Worm (Caenorhabditis elegans): ENCODE results near the gene K09C8.7.

K09C8.7 gene

ce11 chrX:10970629-10971028 is 19.4 kb upstream of the K09C8.7 start, which contains the start of gene K09C8.8:
TSS of gene K09C8.8 (plus strand) at chrX:10970929.
- TF ChIP-seq ztf-25 (GFP tag; IDR thresholded peaks at IDR 0.05) = no peak
- TF ChIP-seq ztf-28 (GFP tag; IDR thresholded peaks at IDR 0.05) = no peak
- no peak for TF ChIP-seq F55B11.4 (tag; optimal IDR thresholded peaks at IDR 0.05; ENCODE audit: borderline replicate concordance, insufficient read depth)
- no peak for TF ChIP-seq ceh-40 (GFP tag; IDR thresholded peaks at IDR 0.05)
- TF ChIP-seq rpc-1 (optimal IDR thresholded peaks at IDR 0.05) = no peak
- TF ChIP-seq rpc-1 (tag; optimal IDR thresholded peaks at IDR 0.05) = no peak
- no peak for TF ChIP-seq bed-1 (GFP tag; IDR thresholded peaks at IDR 0.05)
- TF ChIP-seq ceh-91 (GFP tag; IDR thresholded peaks at IDR 0.05) = no peak
- TF ChIP-seq aptf-2 (GFP tag; conservative IDR thresholded peaks at IDR 0.05) = no peak
- TF ChIP-seq ceh-79 (tag; optimal IDR thresholded peaks at IDR 0.05) = no peak
- no peak for TF ChIP-seq lin-54 (GFP tag; optimal IDR thresholded peaks at IDR 0.05)
- TF ChIP-seq sea-2 (GFP tag; IDR thresholded peaks at IDR 0.05) = no peak

- TF ChIP-seq Y79H2A.3 (GFP tag; conservative IDR thresholded peaks at IDR 0.05) (no peak), him-1 (tag; optimal IDR thresholded peaks at IDR 0.05) (no peak), lin-40 (tag; optimal IDR thresholded peaks at IDR 0.05) (no peak), F55B11.4 (tag; optimal IDR thresholded peaks at IDR 0.05; ENCODE audit: borderline replicate concordance, insufficient read depth) (no peak), nfya-1 (tag; optimal IDR thresholded peaks at IDR 0.05; ENCODE audit: borderline replicate concordance, insufficient read depth) (no peak), egl-18 (GFP tag; IDR thresholded peaks at IDR 0.05) (no peak), dpl-1 (GFP tag; optimal IDR thresholded peaks at IDR 0.05) (no peak), Y67H2A.10 (GFP tag; conservative IDR thresholded peaks at IDR 0.05) (no peak), lin-26 (GFP tag; IDR thresholded peaks at IDR 0.05) (no peak), B0019.2 (GFP tag; conservative IDR thresholded peaks at IDR 0.05) (no peak)
These were observed 16.5 kb upstream of the K09C8.7 start, which contains the start of gene K09C8.9 for ce11 chrX:10967698-10968097. TSS of gene K09C8.9 (minus strand) at chrX:10967798.

- no peak for TF ChIP-seq ceh-58 (GFP tag; IDR thresholded peaks at IDR 0.05)
- TF ChIP-seq hlh-12 (tag; optimal IDR thresholded peaks at IDR 0.05) = no peak
- no peak for TF ChIP-seq ZK185.1 (tag; optimal IDR thresholded peaks at IDR 0.05; ENCODE audit: poor library complexity, severe bottlenecking)
These were observed 15.1 kb upstream of the K09C8.7 start, which contains the start of gene lge-1 for ce11 chrX:10966251-10966650. TSS of gene lge-1 (plus strand) at chrX:10966551.

ce11 chrX:10965508-10965907 is 14.3 kb upstream of the K09C8.7 start:
- TF ChIP-seq lin-54 (GFP tag; optimal IDR thresholded peaks at IDR 0.05) (no peak), B0336.3 (GFP tag; IDR thresholded peaks at IDR 0.05) (no peak), attf-3 (GFP tag; conservative IDR thresholded peaks at IDR 0.05) (no peak), nhr-27 (tag; optimal IDR thresholded peaks at IDR 0.05) (no peak), Y67H2A.10 (GFP tag; conservative IDR thresholded peaks at IDR 0.05) (no peak), bed-2 (GFP tag; IDR thresholded peaks at IDR 0.05) (no peak), sptf-2 (GFP tag; optimal IDR thresholded peaks at IDR 0.05) (no peak), hlh-26 (GFP tag; conservative IDR thresholded peaks at IDR 0.05) (no peak), tbx-9 (tag; optimal IDR thresholded peaks at IDR 0.05; ENCODE audit: borderline replicate concordance) (no peak), aptf-2 (GFP tag; conservative IDR thresholded peaks at IDR 0.05) (no peak), madf-10 (tag; optimal IDR thresholded peaks at IDR 0.05) (no peak)

ce11 chrX:10963453-10964046 is 12.4 kb upstream of the K09C8.7 start, which contains the start of gene nas-10:
TSS of gene nas-10 (minus strand) at chrX:10963503.
- TF ChIP-seq F57A8.1 (GFP tag; optimal IDR thresholded peaks at IDR 0.05) (peak; percentile 4), chd-7 (tag; optimal IDR thresholded peaks at IDR 0.05) (peak; percentile 53), pbrm-1 (GFP tag; IDR thresholded peaks at IDR 0.05) (peak; percentile 85), lin-26 (GFP tag; IDR thresholded peaks at IDR 0.05) (peak; percentile 95), B0261.1 (tag; optimal IDR thresholded peaks at IDR 0.05) (peak; percentile 97), bed-1 (GFP tag; IDR thresholded peaks at IDR 0.05) (peak; percentile 75; the same call in 1 of the 2 replicates), ztf-18 (tag; optimal IDR thresholded peaks at IDR 0.05) (peak; percentile 69), ceh-58 (GFP tag; IDR thresholded peaks at IDR 0.05) (0 out of 2 replicates have a peak, but pooled peaks have one; percentile 47), ccch-3 (GFP tag; optimal IDR thresholded peaks at IDR 0.05) (peak; percentile 35), B0035.1 (tag; optimal IDR thresholded peaks at IDR 0.05) (peak; percentile 64), ekl-4 (GFP tag; IDR thresholded peaks at IDR 0.05) (no peak), let-526 (GFP tag; IDR thresholded peaks at IDR 0.05) (peak; percentile 81), nfya-1 (tag; optimal IDR thresholded peaks at IDR 0.05; ENCODE audit: borderline replicate concordance, insufficient read depth) (no peak), ztf-28 (GFP tag; IDR thresholded peaks at IDR 0.05) (0 out of 2 replicates have a peak, but pooled peaks have one; percentile 59), rpc-1 (optimal IDR thresholded peaks at IDR 0.05) (peak; percentile 91), rpc-1 (tag; optimal IDR thresholded peaks at IDR 0.05) (peak; percentile 96)

All from whole organism, young adult.